Fruit fly (Drosophila melanogaster) whole organism, embryonic: ENCODE measurements around the gene Lmpt.
A peak's percentile ranks its signal among the peaks of the same experiment; 100 is the strongest.

Experiments used
- BEAF-32 ChIP-seq: fragments of 200-800 bp; sonication (Bioruptor generic); optimal IDR thresholded peaks from 3 replicates; lab custom pipeline; 2017; ENCODE audit warnings: missing biosample characterization, missing genetic modification characterization, mild to moderate bottlenecking, moderate library complexity, missing genetic modification reagents
- CG10979 ChIP-seq: fragments of 200-800 bp; sonication (Bioruptor generic); optimal IDR thresholded peaks from 2 replicates; lab custom pipeline; 2018; ENCODE audit warnings: missing biosample characterization, mild to moderate bottlenecking, missing genetic modification characterization, moderate library complexity
- CG11695 ChIP-seq: fragments of 200-800 bp; sonication (Bioruptor generic); IDR thresholded peaks from 3 replicates; pipeline ENCODE4 v1.3.6; 2022; ENCODE audit warnings: missing biosample characterization, missing genetic modification characterization
- CG12236 ChIP-seq: fragments of 200-800 bp; sonication (Bioruptor generic); optimal IDR thresholded peaks from 2 replicates; lab custom pipeline; 2016; ENCODE audit warnings: missing biosample characterization, missing genetic modification characterization
- CG12769 ChIP-seq: fragments of 200-800 bp; sonication (Bioruptor generic); optimal IDR thresholded peaks from 2 replicates; lab custom pipeline; 2019; ENCODE audit warnings: missing biosample characterization, mild to moderate bottlenecking, missing genetic modification characterization, moderate library complexity
- CG12942 ChIP-seq: fragments of 200-800 bp; sonication (Bioruptor generic); optimal IDR thresholded peaks from 3 replicates; lab custom pipeline; 2016; ENCODE audit warnings: missing biosample characterization, missing genetic modification characterization
- CG13424 ChIP-seq: fragments of 200-800 bp; sonication (Bioruptor generic); optimal IDR thresholded peaks from 2 replicates; lab custom pipeline; 2019; ENCODE audit warnings: missing biosample characterization, mild to moderate bottlenecking, missing genetic modification characterization, moderate library complexity
- CG14441 ChIP-seq: fragments of 200-800 bp; sonication (Bioruptor generic); IDR thresholded peaks from 2 replicates; pipeline ENCODE4 v1.3.6; 2022; ENCODE audit warnings: missing biosample characterization, missing genetic modification characterization
- CG14965 ChIP-seq: fragments of 200-800 bp; sonication (Bioruptor generic); optimal IDR thresholded peaks from 2 replicates; lab custom pipeline; 2016; ENCODE audit warnings: missing biosample characterization, missing genetic modification characterization, borderline replicate concordance
- CG15269 ChIP-seq: fragments of 200-800 bp; sonication (Bioruptor generic); optimal IDR thresholded peaks from 2 replicates; lab custom pipeline; 2018; ENCODE audit warnings: missing biosample characterization, mild to moderate bottlenecking, missing genetic modification characterization, moderate library complexity
- CG1602 ChIP-seq: fragments of 200-800 bp; sonication (Bioruptor generic); optimal IDR thresholded peaks from 3 replicates; lab custom pipeline; 2016; ENCODE audit warnings: missing biosample characterization, missing genetic modification characterization
- CG1603 ChIP-seq: fragments of 200-800 bp; sonication (Bioruptor generic); optimal IDR thresholded peaks from 2 replicates; lab custom pipeline; 2019; ENCODE audit warnings: missing biosample characterization, mild to moderate bottlenecking, missing genetic modification characterization, moderate library complexity
- CG16779 ChIP-seq: fragments of 200-800 bp; sonication (Bioruptor generic); IDR thresholded peaks from 2 replicates; pipeline ENCODE4 v1.3.6; 2022; ENCODE audit warnings: missing biosample characterization, missing genetic modification characterization
- CG17328 ChIP-seq: fragments of 200-800 bp; sonication (Bioruptor generic); IDR thresholded peaks from 2 replicates; pipeline ENCODE4 v1.3.6; 2022; ENCODE audit warnings: missing biosample characterization, missing genetic modification characterization
- CG17829 ChIP-seq: fragments of 200-800 bp; optimal IDR thresholded peaks from 2 replicates; lab custom pipeline; 2019; ENCODE audit warnings: missing biosample characterization, mild to moderate bottlenecking, missing genetic modification characterization, moderate library complexity
- CG18476 ChIP-seq: fragments of 200-800 bp; sonication (Bioruptor generic); optimal IDR thresholded peaks from 2 replicates; lab custom pipeline; 2016; ENCODE audit warnings: missing biosample characterization, mild to moderate bottlenecking, missing genetic modification characterization
- CG18599 ChIP-seq: fragments of 200-800 bp; sonication (Bioruptor generic); optimal IDR thresholded peaks from 3 replicates; lab custom pipeline; 2017; ENCODE audit warnings: missing biosample characterization, missing genetic modification characterization, mild to moderate bottlenecking, moderate library complexity, missing genetic modification reagents
- CG2116 ChIP-seq: fragments of 200-800 bp; sonication (Bioruptor generic); optimal IDR thresholded peaks from 3 replicates; lab custom pipeline; 2018; ENCODE audit warnings: missing biosample characterization, mild to moderate bottlenecking, missing genetic modification characterization
- CG2889 ChIP-seq: fragments of 200-800 bp; sonication (Bioruptor generic); IDR thresholded peaks from 3 replicates; pipeline ENCODE4 v1.3.6; 2022; ENCODE audit warnings: missing biosample characterization, missing genetic modification characterization
- CG33557 ChIP-seq: fragments of 200-800 bp; sonication (Bioruptor generic); optimal IDR thresholded peaks from 2 replicates; lab custom pipeline; 2019; ENCODE audit warnings: missing biosample characterization, mild to moderate bottlenecking, missing genetic modification characterization, moderate library complexity
- CG43689 ChIP-seq: fragments of 200-800 bp; sonication (Bioruptor generic); IDR thresholded peaks from 2 replicates; pipeline ENCODE4 v1.3.6; 2022; ENCODE audit warnings: missing biosample characterization, missing genetic modification characterization
- CG6272 ChIP-seq: fragments of 200-800 bp; sonication (Bioruptor generic); IDR thresholded peaks from 2 replicates; pipeline ENCODE4 v1.3.6; 2022; ENCODE audit warnings: missing biosample characterization, missing genetic modification characterization
- Chrac-16 ChIP-seq: fragments of 200-800 bp; sonication (Bioruptor generic); optimal IDR thresholded peaks from 3 replicates; lab custom pipeline; 2016; ENCODE audit warnings: missing biosample characterization, missing genetic modification characterization
- Dek ChIP-seq: fragments of 200-800 bp; sonication (Bioruptor generic); optimal IDR thresholded peaks from 3 replicates; lab custom pipeline; 2019; ENCODE audit warnings: missing biosample characterization, mild to moderate bottlenecking, missing genetic modification characterization, moderate library complexity
- Ets97D ChIP-seq: fragments of 200-800 bp; sonication (Bioruptor generic); optimal IDR thresholded peaks from 3 replicates; lab custom pipeline; 2016; ENCODE audit warnings: missing biosample characterization, missing genetic modification characterization
- MESR4 ChIP-seq: fragments of 200-800 bp; sonication (Bioruptor generic); optimal IDR thresholded peaks from 2 replicates; lab custom pipeline; 2018; ENCODE audit warnings: missing biosample characterization, mild to moderate bottlenecking, missing genetic modification characterization, moderate library complexity
- Max ChIP-seq: fragments of 200-800 bp; sonication (Bioruptor generic); optimal IDR thresholded peaks from 2 replicates; lab custom pipeline; 2016; ENCODE audit warnings: missing biosample characterization, mild to moderate bottlenecking, missing genetic modification characterization
- Rfx ChIP-seq: fragments of 200-800 bp; sonication (Bioruptor generic); IDR thresholded peaks from 2 replicates; pipeline ENCODE4 v1.3.6; 2022; ENCODE audit warnings: missing biosample characterization, missing genetic modification characterization
- Rx ChIP-seq: fragments of 200-800 bp; sonication (Bioruptor generic); IDR thresholded peaks from 2 replicates; pipeline ENCODE4 v1.3.6; 2022; ENCODE audit warnings: missing biosample characterization, missing genetic modification characterization
- Sox100B ChIP-seq: fragments of 200-800 bp; sonication (Bioruptor generic); optimal IDR thresholded peaks from 3 replicates; lab custom pipeline; 2018; ENCODE audit warnings: missing biosample characterization, mild to moderate bottlenecking, missing genetic modification characterization
- ac ChIP-seq: fragments of 200-800 bp; sonication (Bioruptor generic); optimal IDR thresholded peaks from 3 replicates; lab custom pipeline; 2017; ENCODE audit warnings: missing biosample characterization, mild to moderate bottlenecking, missing genetic modification characterization
- cas ChIP-seq: fragments of 200-800 bp; sonication (Bioruptor generic); IDR thresholded peaks from 2 replicates; pipeline ENCODE4 v1.3.6; 2022; ENCODE audit warnings: missing biosample characterization, missing genetic modification characterization
- crol ChIP-seq: fragments of 200-800 bp; sonication (Bioruptor generic); IDR thresholded peaks from 2 replicates; pipeline ENCODE4 v1.3.6; 2022; ENCODE audit warnings: missing biosample characterization, missing genetic modification characterization
- dan ChIP-seq: fragments of 200-800 bp; sonication (Bioruptor generic); IDR thresholded peaks from 2 replicates; pipeline ENCODE4 v1.3.6; 2022; ENCODE audit warnings: missing biosample characterization, missing genetic modification characterization
- dmrt99B ChIP-seq: fragments of 200-800 bp; sonication (Bioruptor generic); optimal IDR thresholded peaks from 2 replicates; lab custom pipeline; 2018; ENCODE audit warnings: missing biosample characterization, mild to moderate bottlenecking, missing genetic modification characterization, moderate library complexity
- exex ChIP-seq: fragments of 200-800 bp; sonication (Bioruptor generic); optimal IDR thresholded peaks from 4 replicates; lab custom pipeline; 2018; ENCODE audit warnings: missing biosample characterization, mild to moderate bottlenecking, missing genetic modification characterization, moderate library complexity
- fu2 ChIP-seq: fragments of 200-800 bp; sonication (Bioruptor generic); optimal IDR thresholded peaks from 2 replicates; lab custom pipeline; 2016; ENCODE audit warnings: missing biosample characterization, missing genetic modification characterization
- gcm2 ChIP-seq: fragments of 200-800 bp; sonication (Bioruptor generic); optimal IDR thresholded peaks from 2 replicates; lab custom pipeline; 2016; ENCODE audit warnings: missing biosample characterization, missing genetic modification characterization
- grau ChIP-seq: fragments of 200-800 bp; optimal IDR thresholded peaks from 3 replicates; lab custom pipeline; 2019; ENCODE audit warnings: missing biosample characterization, mild to moderate bottlenecking, missing genetic modification characterization, moderate library complexity
- gsb-n ChIP-seq: fragments of 200-800 bp; sonication (Bioruptor generic); optimal IDR thresholded peaks from 3 replicates; lab custom pipeline; 2018; ENCODE audit warnings: missing biosample characterization, mild to moderate bottlenecking, missing genetic modification characterization
- luna ChIP-seq: fragments of 200-800 bp; sonication (Bioruptor generic); optimal IDR thresholded peaks from 2 replicates; lab custom pipeline; 2016; ENCODE audit warnings: missing biosample characterization, missing genetic modification characterization
- nerfin-1 ChIP-seq: fragments of 200-800 bp; sonication (Bioruptor generic); optimal IDR thresholded peaks from 3 replicates; lab custom pipeline; 2019; ENCODE audit warnings: missing biosample characterization, mild to moderate bottlenecking, missing genetic modification characterization, moderate library complexity
- pzg ChIP-seq: fragments of 200-800 bp; sonication (Bioruptor generic); optimal IDR thresholded peaks from 3 replicates; lab custom pipeline; 2018; ENCODE audit warnings: missing biosample characterization, mild to moderate bottlenecking, missing genetic modification characterization, moderate library complexity
- repo ChIP-seq: fragments of 200-800 bp; sonication (Bioruptor generic); optimal IDR thresholded peaks from 2 replicates; lab custom pipeline; 2016; ENCODE audit warnings: missing biosample characterization, missing genetic modification characterization
- sc ChIP-seq, 3 experiments: fragments of >200 bp in 2 of 3; fragments of 200-800 bp in 1 of 3; sonication (Bioruptor generic) in 1 of 3; optimal IDR thresholded peaks; 2 replicates in 2 of 3; 3 replicates in 1 of 3; lab custom pipeline; 2017; ENCODE audit warnings: mild to moderate bottlenecking in 1 of 3, missing biosample characterization in 1 of 3, missing genetic modification characterization in 1 of 3, missing genetic modification reagents in 1 of 3
- ssp ChIP-seq: fragments of 200-800 bp; sonication (Bioruptor generic); IDR thresholded peaks from 2 replicates; pipeline ENCODE4 v1.3.6; 2022; ENCODE audit warnings: missing biosample characterization, missing genetic modification characterization
- usp ChIP-seq: fragments of >200 bp; optimal IDR thresholded peaks from 2 replicates; lab custom pipeline; 2017; ENCODE audit warnings: missing biosample characterization, missing genetic modification characterization
- vnd ChIP-seq: fragments of 200-800 bp; sonication (Bioruptor generic); IDR thresholded peaks from 3 replicates; pipeline ENCODE4 v1.3.6; 2022; ENCODE audit warnings: missing biosample characterization, missing genetic modification characterization; ENCODE audit not compliant: partially characterized antibody
- zfh2 ChIP-seq: fragments of 200-800 bp; sonication (Bioruptor generic); optimal IDR thresholded peaks from 2 replicates; lab custom pipeline; 2016; ENCODE audit warnings: missing biosample characterization, missing genetic modification characterization

Gene Lmpt

DNA sequence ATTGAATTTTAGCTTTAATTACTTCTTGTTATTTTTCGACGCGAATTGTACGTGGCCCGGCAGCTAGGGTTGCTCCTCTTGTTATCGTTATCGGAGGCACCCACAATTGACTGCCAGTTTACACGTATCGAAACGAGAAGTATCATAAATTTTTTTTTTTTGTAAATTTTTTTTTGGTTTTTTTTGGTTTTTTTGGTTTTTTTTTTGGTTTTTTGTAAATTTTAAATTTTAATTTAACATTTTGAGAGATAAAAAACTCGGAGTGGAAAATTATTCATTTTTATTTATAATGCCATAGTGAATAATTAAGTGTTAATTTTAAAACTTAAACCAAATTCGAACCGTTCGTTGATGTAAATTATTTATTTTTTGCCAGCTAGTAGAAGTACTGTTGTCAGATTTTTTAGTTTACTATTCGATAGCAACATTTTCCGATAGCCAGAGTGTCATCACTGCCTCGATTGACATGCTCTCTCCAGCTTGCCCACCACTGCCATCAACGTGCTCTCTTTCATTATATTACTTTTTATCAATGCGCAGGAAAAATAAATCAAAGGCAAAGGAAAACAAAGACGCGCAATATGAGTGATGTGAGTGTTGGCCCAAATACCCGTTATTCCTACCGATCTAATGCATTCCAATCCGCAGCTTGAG is 20.0 kb upstream of the Lmpt start, which contains the start of the genes kud and Zcchc7 (continued):
- no peak for TF ChIP-seq CG16779 (GFP tag; lab: Robert Waterston, UW)
- TF ChIP-seq Chrac-16: peak; percentile 60
- no peak for TF ChIP-seq crol (GFP tag; lab: Robert Waterston, UW)
- TF ChIP-seq Sox100B: no peak
- peak; percentile 31; the same call in 1 of the 2 replicates for TF ChIP-seq ssp (GFP tag; lab: Robert Waterston, UW)
- TF ChIP-seq CG15269 (tag; lab: Kevin White, UChicago): no peak
- peak; percentile 57 for TF ChIP-seq Max
- peak; percentile 21 for TF ChIP-seq CG12236 (GFP tag; lab: Kevin White, UChicago)
- TF ChIP-seq zfh2 (GFP tag; lab: Kevin White, UChicago): peak; percentile 74
- TF ChIP-seq BEAF-32: peak; percentile 74
- peak; percentile 74 for TF ChIP-seq CG33557 (GFP tag; lab: Kevin White, UChicago)
- peak; percentile 28 for TF ChIP-seq CG1603
- TF ChIP-seq repo (GFP tag; lab: Kevin White, UChicago): peak; percentile 17
- TF ChIP-seq CG12942: peak; percentile 17
- no peak for TF ChIP-seq CG2889 (GFP tag; lab: Robert Waterston, UW)
- peak; percentile 71 for TF ChIP-seq Rfx (GFP tag; lab: Robert Waterston, UW)
- no peak for TF ChIP-seq CG12769
- no peak for TF ChIP-seq dan (GFP tag; lab: Robert Waterston, UW)
- no peak for TF ChIP-seq cas
- peak; percentile 65 for TF ChIP-seq Ets97D (GFP tag; lab: Kevin White, UChicago)
- TF ChIP-seq Dek: peak; percentile 66
- TF ChIP-seq CG17328 (GFP tag; lab: Robert Waterston, UW): 0 out of 2 replicates have a peak, but pooled peaks have one; percentile 10
- TF ChIP-seq CG10979 (tag; lab: Kevin White, UChicago): peak; percentile 20
- TF ChIP-seq CG11695: no peak
- no peak for TF ChIP-seq ac
- peak; percentile 22; the same call in 1 of the 2 replicates for TF ChIP-seq CG14441
- TF ChIP-seq CG18476 (GFP tag; lab: Kevin White, UChicago): peak; percentile 42
- peak; percentile 93 for TF ChIP-seq MESR4 (GFP tag; lab: Kevin White, UChicago)
- no peak for TF ChIP-seq CG18599 (GFP tag; lab: Kevin White, UChicago)
- TF ChIP-seq gcm2 (GFP tag; lab: Kevin White, UChicago): peak; percentile 21
- TF ChIP-seq dmrt99B (tag; lab: Kevin White, UChicago): no peak
- peak; percentile 31; the same call in 1 of the 3 replicates for TF ChIP-seq vnd (GFP tag; lab: Robert Waterston, UW)
- TF ChIP-seq usp (GFP tag; lab: Kevin White, UChicago): no peak
- no peak for TF ChIP-seq CG14965 (GFP tag; lab: Kevin White, UChicago)
- TF ChIP-seq pzg: peak; percentile 47
- TF ChIP-seq CG43689 (GFP tag; lab: Robert Waterston, UW): no peak
- peak; percentile 82 for TF ChIP-seq CG13424 (tag; lab: Kevin White, UChicago)
- no peak for TF ChIP-seq Rx (GFP tag; lab: Robert Waterston, UW)
- TF ChIP-seq CG2116 (GFP tag; lab: Kevin White, UChicago): peak; percentile 99
- TF ChIP-seq CG17829: peak; percentile 76
- peak; percentile 20; the same call in 1 of the 2 replicates for TF ChIP-seq CG6272 (GFP tag; lab: Robert Waterston, UW)
- peak; percentile 28 for TF ChIP-seq fu2 (GFP tag; lab: Kevin White, UChicago)
- no peak for TF ChIP-seq luna (GFP tag; lab: Kevin White, UChicago)
- peak; percentile 40 for TF ChIP-seq CG1602 (GFP tag; lab: Kevin White, UChicago)
- no peak for TF ChIP-seq exex (tag; lab: Kevin White, UChicago)
- TF ChIP-seq gsb-n (tag; lab: Kevin White, UChicago): no peak
- peak; percentile 79 for TF ChIP-seq grau (tag; lab: Kevin White, UChicago)
- TF ChIP-seq sc (optimal IDR thresholded peaks at IDR 0.05; lab: Kevin White, UChicago): no peak
- TF ChIP-seq sc (GFP tag; optimal IDR thresholded peaks at IDR 0.05; lab: Kevin White, UChicago): no peak
- peak; percentile 56 for TF ChIP-seq nerfin-1 (tag; lab: Kevin White, UChicago)
